Fruit fly (Drosophila melanogaster): ENCODE results near the gene loh.

The loh gene

DNA sequence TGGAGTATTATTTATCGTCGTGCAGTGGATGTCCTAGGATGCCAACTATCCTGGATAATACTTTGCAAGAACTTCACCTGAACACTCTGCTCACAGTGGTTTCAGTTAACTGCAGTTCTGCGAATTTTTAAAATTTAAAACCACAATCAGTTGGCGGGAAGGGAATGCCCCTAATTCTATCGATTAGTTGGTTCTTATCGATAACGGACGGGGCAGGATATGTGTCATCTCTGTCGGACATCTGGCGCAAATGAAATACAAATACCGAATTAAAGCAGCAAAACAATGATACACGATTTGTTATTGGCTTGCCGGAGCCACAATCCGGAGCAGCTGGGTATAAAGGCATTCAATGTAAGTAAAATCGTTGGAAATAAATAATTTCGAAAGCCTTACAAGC, 40.7 kb downstream of the loh start, which contains the start of gene Grip75:
TSS of gene Grip75 (plus strand) at position 223 of the 400 bp plus-strand sequence.
- TF ChIP-seq Kr (GFP tag; optimal IDR thresholded peaks at IDR 0.05) = no peak
- 0 out of 2 replicates have a peak, but pooled peaks have one; percentile 32 for TF ChIP-seq CG42726 (GFP tag; IDR thresholded peaks at IDR 0.05; ENCODE audit: partially characterized antibody)
- peak; percentile 57; the same call in 2 of the 3 replicates for TF ChIP-seq Opbp (GFP tag; IDR thresholded peaks at IDR 0.05; ENCODE audit: partially characterized antibody)
- TF ChIP-seq E2f2 (GFP tag; IDR thresholded peaks at IDR 0.05) = peak; percentile 94
- TF ChIP-seq Sry-δ (GFP tag; optimal IDR thresholded peaks at IDR 0.05) = peak; percentile 86
- TF ChIP-seq Scr (GFP tag; IDR thresholded peaks at IDR 0.05; ENCODE audit: partially characterized antibody) = peak; percentile 58
- TF ChIP-seq Dll (GFP tag; IDR thresholded peaks at IDR 0.05; ENCODE audit: partially characterized antibody) = peak; percentile 63; the same call in 3 of the 4 replicates
- peak; percentile 75 for TF ChIP-seq CG6791 (GFP tag; IDR thresholded peaks at IDR 0.05; ENCODE audit: partially characterized antibody)
- TF ChIP-seq sens (GFP tag) = peak; percentile 21
- TF ChIP-seq CG34224 (GFP tag; IDR thresholded peaks at IDR 0.05; ENCODE audit: partially characterized antibody) = peak; percentile 66
- TF ChIP-seq CG13624 (GFP tag; optimal IDR thresholded peaks at IDR 0.05) = no peak
- peak; percentile 74 for TF ChIP-seq CG13287 (GFP tag; IDR thresholded peaks at IDR 0.05; ENCODE audit: partially characterized antibody)
- TF ChIP-seq Dp (GFP tag; optimal IDR thresholded peaks at IDR 0.05) = peak; percentile 95
- peak; percentile 66; the same call in 1 of the 2 replicates for TF ChIP-seq nerfin-2 (GFP tag; IDR thresholded peaks at IDR 0.05; ENCODE audit: partially characterized antibody)
- peak; percentile 32; the same call in 1 of the 3 replicates for TF ChIP-seq HLH4C (GFP tag; IDR thresholded peaks at IDR 0.05; ENCODE audit: partially characterized antibody)
- TF ChIP-seq Lhr (GFP tag; optimal IDR thresholded peaks at IDR 0.05) = no peak
- TF ChIP-seq Myb (GFP tag; optimal IDR thresholded peaks at IDR 0.05) = peak; percentile 49
- no peak for TF ChIP-seq ci (GFP tag; IDR thresholded peaks at IDR 0.05)
- TF ChIP-seq Bgb (GFP tag; IDR thresholded peaks at IDR 0.05; ENCODE audit: partially characterized antibody) = peak; percentile 61
- TF ChIP-seq bigmax (GFP tag; optimal IDR thresholded peaks at IDR 0.05) = no peak
- no peak for TF ChIP-seq pros (GFP tag; optimal IDR thresholded peaks at IDR 0.05)
- peak; percentile 27 for TF ChIP-seq MESR4 (GFP tag; optimal IDR thresholded peaks at IDR 0.05)
- no peak for TF ChIP-seq CG11696 (GFP tag; IDR thresholded peaks at IDR 0.05)
- peak; percentile 15 for TF ChIP-seq nerfin-1 (tag; optimal IDR thresholded peaks at IDR 0.05)
- TF ChIP-seq hbn (GFP tag; IDR thresholded peaks at IDR 0.05; ENCODE audit: partially characterized antibody) = 0 out of 2 replicates have a peak, but pooled peaks have one; percentile 22
- peak; percentile 62 for TF ChIP-seq bbx (GFP tag; IDR thresholded peaks at IDR 0.05; ENCODE audit: partially characterized antibody)
- TF ChIP-seq CG2116 (GFP tag; optimal IDR thresholded peaks at IDR 0.05) = peak; percentile 41
- TF ChIP-seq CG30020 (tag; optimal IDR thresholded peaks at IDR 0.05) = peak; percentile 21
- TF ChIP-seq CG7928 (GFP tag; optimal IDR thresholded peaks at IDR 0.05) = no peak
- TF ChIP-seq CG16813 (GFP tag; IDR thresholded peaks at IDR 0.05; ENCODE audit: partially characterized antibody) = peak; percentile 56; the same call in 2 of the 3 replicates
- TF ChIP-seq BEAF-32 (GFP tag; optimal IDR thresholded peaks at IDR 0.05) = peak; percentile 62
- TF ChIP-seq wek (GFP tag; optimal IDR thresholded peaks at IDR 0.05) = peak; percentile 99
- peak; percentile 72 for TF ChIP-seq CG15514 (GFP tag; optimal IDR thresholded peaks at IDR 0.05)
- peak; percentile 66 for TF ChIP-seq Med (GFP tag)
- TF ChIP-seq gfzf (GFP tag; optimal IDR thresholded peaks at IDR 0.05) = peak; percentile 11
- no peak for TF ChIP-seq Gsc (GFP tag; IDR thresholded peaks at IDR 0.05)
- no peak for TF ChIP-seq CG4404 (GFP tag; IDR thresholded peaks at IDR 0.05)
- peak; percentile 56 for TF ChIP-seq CG15479 (GFP tag; optimal IDR thresholded peaks at IDR 0.05)
- TF ChIP-seq zen2 (GFP tag; IDR thresholded peaks at IDR 0.05; ENCODE audit: partially characterized antibody) = peak; percentile 51; the same call in 2 of the 3 replicates
- peak; percentile 67 for TF ChIP-seq amos (GFP tag; IDR thresholded peaks at IDR 0.05; ENCODE audit: partially characterized antibody)
- TF ChIP-seq crp (GFP tag; optimal IDR thresholded peaks at IDR 0.05) = peak in 1 of 2 experiments; percentile 51
- TF ChIP-seq stwl (tag; optimal IDR thresholded peaks at IDR 0.05) = peak; percentile 53
- peak; percentile 57 for TF ChIP-seq pzg (GFP tag; optimal IDR thresholded peaks at IDR 0.05)
- TF ChIP-seq Doc3 (GFP tag; IDR thresholded peaks at IDR 0.05; ENCODE audit: partially characterized antibody) = peak; percentile 29; the same call in 1 of the 3 replicates
- peak; percentile 32 for TF ChIP-seq twi (tag; optimal IDR thresholded peaks at IDR 0.05)
- no peak for TF ChIP-seq CG6854 (GFP tag; optimal IDR thresholded peaks at IDR 0.05)
